Worm (Caenorhabditis elegans) whole organism, early embryonic: ENCODE results near the gene ZK470.1.
"Not testable (repeated sequence)": the region's sequence is repeated elsewhere in the genome, so short reads cannot be mapped to it uniquely, and the experiment has no call there.

Experiments used
- B0310.2 ChIP-seq: sonication (generic microtip); optimal IDR thresholded peaks from 2 replicates; lab custom pipeline; 2016; ENCODE audit warnings: mild to moderate bottlenecking, missing genetic modification characterization, missing compliant biosample characterization
- F13C5.2 ChIP-seq: sonication (generic microtip); optimal IDR thresholded peaks from 2 replicates; lab custom pipeline; 2017; ENCODE audit warnings: mild to moderate bottlenecking, missing genetic modification characterization, inconsistent platforms, missing compliant biosample characterization
- aly-1 ChIP-seq: sonication (generic microtip); optimal IDR thresholded peaks from 2 replicates; lab custom pipeline; 2016; ENCODE audit warnings: missing genetic modification characterization, missing compliant biosample characterization
- ama-1 ChIP-seq: fragments of 150-350 bp; optimal IDR thresholded peaks from 2 replicates; lab custom pipeline; 2014
- ceh-13 ChIP-seq: fragments of 200-800 bp; sonication (Bioruptor generic); optimal IDR thresholded peaks from 2 replicates; lab custom pipeline; 2018; ENCODE audit warnings: mild to moderate bottlenecking, missing genetic modification characterization, missing compliant biosample characterization
- ceh-36 ChIP-seq: sonication (generic microtip); optimal IDR thresholded peaks from 2 replicates; lab custom pipeline; 2016; ENCODE audit warnings: missing genetic modification characterization, inconsistent platforms, missing compliant biosample characterization
- ets-7 ChIP-seq: sonication (generic microtip); optimal IDR thresholded peaks from 2 replicates; lab custom pipeline; 2016; ENCODE audit warnings: missing genotype, missing genetic modification characterization, missing compliant biosample characterization
- flt-1 ChIP-seq: fragments of 200-800 bp; sonication (Bioruptor generic); IDR thresholded peaks from 2 replicates; pipeline ENCODE4 v1.3.6; 2022; ENCODE audit warnings: missing genetic modification characterization, missing compliant biosample characterization
- hmbx-1 ChIP-seq: sonication (generic microtip); optimal IDR thresholded peaks from 2 replicates; lab custom pipeline; 2016; ENCODE audit warnings: mild to moderate bottlenecking, missing genetic modification characterization, missing compliant biosample characterization
- hmg-4 ChIP-seq: fragments of 200-800 bp; sonication (Bioruptor generic); optimal IDR thresholded peaks from 2 replicates; lab custom pipeline; 2018; ENCODE audit warnings: mild to moderate bottlenecking, missing genetic modification characterization, missing compliant biosample characterization
- hnd-1 ChIP-seq: sonication (generic microtip); optimal IDR thresholded peaks from 2 replicates; lab custom pipeline; 2016; ENCODE audit warnings: missing genetic modification characterization, missing compliant biosample characterization
- pes-1 ChIP-seq: fragments of 200-800 bp; sonication (Bioruptor generic); IDR thresholded peaks from 2 replicates; pipeline ENCODE4 v1.3.6; 2022; ENCODE audit warnings: missing genetic modification reagents, missing genetic modification characterization, missing compliant biosample characterization
- scrt-1 ChIP-seq: fragments of 200-800 bp; sonication (Bioruptor generic); IDR thresholded peaks from 2 replicates; pipeline ENCODE4 v1.3.6; 2022; ENCODE audit warnings: missing genetic modification characterization, missing compliant biosample characterization
- sea-1 ChIP-seq: fragments of 200-800 bp; sonication (Bioruptor generic); conservative IDR thresholded peaks from 2 replicates; pipeline ENCODE4 v1.3.6; 2022; ENCODE audit warnings: missing genetic modification characterization, missing compliant biosample characterization
- tbx-11 ChIP-seq: fragments of 200-800 bp; sonication (Bioruptor generic); IDR thresholded peaks from 2 replicates; pipeline ENCODE4 v1.3.6; 2022; ENCODE audit warnings: missing genetic modification characterization, missing compliant biosample characterization
- tbx-37 ChIP-seq: fragments of 200-800 bp; sonication (Bioruptor generic); conservative IDR thresholded peaks from 2 replicates; pipeline ENCODE4 v1.3.6; 2022; ENCODE audit warnings: missing genetic modification reagents, missing genetic modification characterization, missing compliant biosample characterization
- tra-4 ChIP-seq: sonication (generic microtip); optimal IDR thresholded peaks from 2 replicates; lab custom pipeline; 2017; ENCODE audit warnings: missing genetic modification characterization, missing compliant biosample characterization

The ZK470.1 gene

DNA sequence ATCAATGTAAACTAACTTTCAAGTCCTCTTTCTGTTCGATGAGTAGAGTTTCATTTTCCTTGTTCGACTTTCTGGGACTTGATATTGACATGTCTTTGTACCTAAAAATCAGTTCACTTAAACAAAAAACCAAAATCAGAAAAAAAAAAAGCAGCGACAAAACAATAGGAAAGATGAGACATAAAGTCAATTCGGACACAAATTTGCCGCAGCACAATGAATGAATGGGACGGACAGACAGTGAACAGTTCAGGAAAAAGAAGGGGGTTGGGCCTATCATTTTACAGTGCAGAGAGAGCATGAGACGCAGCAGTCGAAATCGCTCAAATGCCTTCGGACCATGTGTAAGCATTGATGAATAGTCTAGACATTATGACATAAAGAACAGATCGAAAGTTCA lies 23.2 kb downstream of the ZK470.1 start, which contains the start of gene mrp-6:
TSS of gene mrp-6 (minus strand) at position 101 of the 400 bp plus-strand sequence.
- TF ChIP-seq tra-4 (tag; lab: Kevin White, UChicago) (no peak), ets-7 (tag; lab: Kevin White, UChicago) (no peak), flt-1 (GFP tag; lab: Robert Waterston, UW) (no peak), hmg-4 (GFP tag; lab: Kevin White, UChicago) (no peak)

DNA sequence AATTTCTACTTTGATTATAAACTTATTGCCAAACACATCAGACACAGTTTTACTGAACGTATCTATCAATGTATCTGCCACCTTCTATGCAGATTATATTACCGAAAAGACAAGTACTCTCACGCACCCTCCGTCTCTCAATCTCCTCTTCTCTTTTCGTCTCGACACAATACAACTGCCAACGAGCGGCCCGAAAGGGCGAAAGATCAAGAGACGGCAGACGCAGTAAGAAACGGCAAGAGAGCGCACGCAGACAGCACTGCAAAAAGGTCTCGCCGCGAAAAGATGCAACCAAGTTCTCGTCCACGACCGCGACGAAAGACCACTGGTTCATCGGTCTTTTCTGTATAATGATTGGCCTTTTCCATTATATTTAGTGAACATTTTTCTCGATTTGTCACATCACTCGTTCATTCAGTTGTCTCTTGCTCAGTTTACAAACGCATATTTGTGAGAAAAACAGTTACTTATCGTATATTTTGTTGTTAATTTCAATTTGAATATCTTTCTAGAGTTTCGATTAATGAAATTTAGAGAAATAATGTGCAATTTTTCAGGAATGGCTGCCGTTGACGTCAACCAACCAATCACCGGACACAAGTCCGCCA lies 27.1 kb downstream of the ZK470.1 start, which contains the start of gene vha-12:
TSS of gene vha-12 (plus strand) at position 558 of the 608 bp plus-strand sequence.
- TF ChIP-seq tbx-37 (GFP tag; lab: Robert Waterston, UW) (no peak), F13C5.2 (tag; lab: Kevin White, UChicago) (no peak), pes-1 (no peak), ceh-13 (no peak), ceh-36 (tag; lab: Kevin White, UChicago) (no peak), scrt-1 (GFP tag; lab: Robert Waterston, UW) (no peak)

ce11 chrX:4192235-4192634 lies 28.7 kb downstream of the ZK470.1 start:
- no peak for TF ChIP-seq ets-7 (tag; lab: Kevin White, UChicago)
- TF ChIP-seq pes-1 = no peak
- no peak for TF ChIP-seq scrt-1 (GFP tag; lab: Robert Waterston, UW)
- no peak for TF ChIP-seq tra-4 (tag; lab: Kevin White, UChicago)
- no peak for TF ChIP-seq hnd-1 (tag; lab: Kevin White, UChicago)
- TF ChIP-seq aly-1 = no peak
- no peak for TF ChIP-seq tbx-11 (GFP tag; lab: Robert Waterston, UW)
- no peak for TF ChIP-seq hmbx-1 (tag; lab: Kevin White, UChicago)
- TF ChIP-seq flt-1 (GFP tag; lab: Robert Waterston, UW) = no peak
- no peak for TF ChIP-seq ceh-36 (tag; lab: Kevin White, UChicago)
- TF ChIP-seq tbx-37 (GFP tag; lab: Robert Waterston, UW) = no peak
- TF ChIP-seq hmg-4 (GFP tag; lab: Kevin White, UChicago) = no peak
- no peak for TF ChIP-seq B0310.2
- no peak for TF ChIP-seq sea-1 (GFP tag; lab: Robert Waterston, UW)
- TF ChIP-seq ceh-13 = no peak
- TF ChIP-seq F13C5.2 (tag; lab: Kevin White, UChicago) = no peak
- TF ChIP-seq ama-1 = no peak

- TF ChIP-seq hmbx-1 (tag; lab: Kevin White, UChicago) (no peak), F13C5.2 (tag; lab: Kevin White, UChicago) (no peak), ama-1 (no peak), ceh-13 (no peak), scrt-1 (GFP tag; lab: Robert Waterston, UW) (no peak), flt-1 (GFP tag; lab: Robert Waterston, UW) (no peak), tbx-37 (GFP tag; lab: Robert Waterston, UW) (no peak), pes-1 (no peak), ceh-36 (tag; lab: Kevin White, UChicago) (no peak), sea-1 (GFP tag; lab: Robert Waterston, UW) (no peak), tra-4 (tag; lab: Kevin White, UChicago) (no peak), hnd-1 (tag; lab: Kevin White, UChicago) (no peak), B0310.2 (no peak), tbx-11 (GFP tag; lab: Robert Waterston, UW) (no peak), aly-1 (no peak), ets-7 (tag; lab: Kevin White, UChicago) (no peak), hmg-4 (GFP tag; lab: Kevin White, UChicago) (no peak)
Measured at ce11 chrX:4193080-4193479, 29.6 kb downstream of the ZK470.1 start.

DNA sequence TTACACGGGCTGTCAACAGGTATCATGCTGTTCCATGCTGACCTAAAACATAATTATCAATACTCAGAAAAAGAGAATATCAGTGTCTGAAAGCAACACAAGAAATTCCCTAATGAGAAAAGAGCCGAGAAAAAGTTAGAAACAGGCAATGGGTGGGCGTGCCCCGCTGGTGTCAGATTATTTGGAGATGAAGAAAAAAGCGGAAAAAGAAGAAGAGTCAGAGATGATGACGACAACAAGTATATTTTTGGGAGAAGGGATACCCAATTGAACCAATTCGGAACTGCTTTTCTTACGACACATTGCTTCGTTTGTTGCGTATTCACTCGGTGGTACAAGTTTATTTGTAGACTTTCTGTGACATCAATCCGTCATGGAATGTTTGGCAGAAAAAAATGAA lies 32.9 kb downstream of the ZK470.1 start, which contains the start of gene F20B6.4:
TSS of gene F20B6.4 (minus strand) at position 101 of the 400 bp plus-strand sequence.
- no peak for TF ChIP-seq hnd-1 (tag; lab: Kevin White, UChicago)
- TF ChIP-seq ama-1 = no peak
- TF ChIP-seq hmbx-1 (tag; lab: Kevin White, UChicago) = no peak
- TF ChIP-seq sea-1 (GFP tag; lab: Robert Waterston, UW) = no peak
- TF ChIP-seq B0310.2 = no peak
- TF ChIP-seq F13C5.2 (tag; lab: Kevin White, UChicago) = no peak
- TF ChIP-seq tbx-11 (GFP tag; lab: Robert Waterston, UW) = no peak
- TF ChIP-seq ceh-36 (tag; lab: Kevin White, UChicago) = no peak
- no peak for TF ChIP-seq flt-1 (GFP tag; lab: Robert Waterston, UW)
- TF ChIP-seq pes-1 = no peak
- TF ChIP-seq hmg-4 (GFP tag; lab: Kevin White, UChicago) = no peak
- TF ChIP-seq aly-1 = no peak
- TF ChIP-seq ceh-13 = no peak

- not testable (repeated sequence) for TF ChIP-seq aly-1; hmbx-1 (tag; lab: Kevin White, UChicago); ama-1
Measured at ce11 chrX:4199829-4200228, 36.3 kb downstream of the ZK470.1 start, which contains the start of gene F20B6.5. Gene F20B6.5 (minus strand): TSS chrX:4199929.

- not testable (repeated sequence) for TF ChIP-seq ets-7 (tag; lab: Kevin White, UChicago); ceh-13; hnd-1 (tag; lab: Kevin White, UChicago)
Measured at ce11 chrX:4202114-4202513, 38.6 kb downstream of the ZK470.1 start, which contains the start of gene F20B6.6. Gene F20B6.6 (minus strand): TSS chrX:4202214.

- TF ChIP-seq flt-1 (GFP tag; lab: Robert Waterston, UW); tra-4 (tag; lab: Kevin White, UChicago); scrt-1 (GFP tag; lab: Robert Waterston, UW): not testable (repeated sequence)
Measured at ce11 chrX:4207385-4207784, 43.9 kb downstream of the ZK470.1 start, which contains the start of gene F20B6.9. Gene F20B6.9 (minus strand): TSS chrX:4207485.
